Fruit fly (Drosophila melanogaster) whole organism, embryonic: Measurements from ENCODE around the gene Arp3.

Source experiments
- Abd-B ChIP-seq: fragments of 200-800 bp; sonication (Bioruptor generic); optimal IDR thresholded peaks from 2 replicates; lab custom pipeline; 2018; ENCODE audit warnings: missing biosample characterization, mild to moderate bottlenecking, missing genetic modification characterization, moderate library complexity
- CG10209 ChIP-seq: fragments of 200-800 bp; sonication (Bioruptor generic); optimal IDR thresholded peaks from 3 replicates; lab custom pipeline; 2017; ENCODE audit warnings: missing biosample characterization, mild to moderate bottlenecking, missing genetic modification characterization, missing genetic modification reagents
- CG10321 ChIP-seq: fragments of 200-800 bp; sonication (Bioruptor generic); IDR thresholded peaks from 2 replicates; pipeline ENCODE4 v1.3.6; 2022; ENCODE audit warnings: missing biosample characterization, missing genetic modification characterization
- CG11398 ChIP-seq: fragments of 200-800 bp; sonication (Bioruptor generic); optimal IDR thresholded peaks from 2 replicates; lab custom pipeline; 2016; ENCODE audit warnings: missing biosample characterization, missing genetic modification characterization
- CG11560 ChIP-seq: fragments of 200-800 bp; sonication (Bioruptor generic); IDR thresholded peaks from 3 replicates; pipeline ENCODE4 v1.3.6; 2022; ENCODE audit warnings: missing biosample characterization, missing genetic modification characterization
- CG12155 ChIP-seq: fragments of 200-800 bp; sonication (Bioruptor generic); optimal IDR thresholded peaks from 3 replicates; lab custom pipeline; 2016; ENCODE audit warnings: missing biosample characterization, missing genetic modification characterization
- CG12659 ChIP-seq: fragments of 200-800 bp; sonication (Bioruptor generic); optimal IDR thresholded peaks from 3 replicates; lab custom pipeline; 2017; ENCODE audit warnings: mild to moderate bottlenecking, missing biosample characterization, missing genetic modification reagents, missing genetic modification characterization
- CG13287 ChIP-seq: fragments of 200-800 bp; sonication (Bioruptor generic); IDR thresholded peaks from 2 replicates; pipeline ENCODE4 v1.3.6; 2022; ENCODE audit warnings: missing biosample characterization, missing genetic modification characterization; ENCODE audit not compliant: partially characterized antibody
- CG15011 ChIP-seq: fragments of 200-800 bp; sonication (Bioruptor generic); optimal IDR thresholded peaks from 3 replicates; lab custom pipeline; 2018; ENCODE audit warnings: missing biosample characterization, mild to moderate bottlenecking, missing genetic modification characterization
- CG17359 ChIP-seq: fragments of 200-800 bp; sonication (Bioruptor generic); optimal IDR thresholded peaks from 3 replicates; lab custom pipeline; 2018; ENCODE audit warnings: missing biosample characterization, mild to moderate bottlenecking, missing genetic modification characterization, moderate library complexity
- CG17385 ChIP-seq: fragments of 200-800 bp; sonication (Bioruptor generic); optimal IDR thresholded peaks from 3 replicates; lab custom pipeline; 2018; ENCODE audit warnings: missing biosample characterization, mild to moderate bottlenecking, missing genetic modification characterization
- CG18011 ChIP-seq: fragments of 200-800 bp; sonication (Bioruptor generic); optimal IDR thresholded peaks from 2 replicates; lab custom pipeline; 2017; ENCODE audit warnings: missing biosample characterization, missing genetic modification characterization, mild to moderate bottlenecking, moderate library complexity, missing genotype
- CG2199 ChIP-seq: fragments of 200-800 bp; sonication (Bioruptor generic); IDR thresholded peaks from 3 replicates; pipeline ENCODE4 v1.3.6; 2022; ENCODE audit warnings: missing biosample characterization, missing genetic modification characterization
- CG31365 ChIP-seq: fragments of 200-800 bp; sonication (Bioruptor generic); optimal IDR thresholded peaks from 2 replicates; lab custom pipeline; 2018; ENCODE audit warnings: missing biosample characterization, mild to moderate bottlenecking, missing genetic modification characterization
- CG34224 ChIP-seq: fragments of 200-800 bp; sonication (Bioruptor generic); IDR thresholded peaks from 3 replicates; pipeline ENCODE4 v1.3.6; 2022; ENCODE audit warnings: missing biosample characterization, missing genetic modification characterization; ENCODE audit not compliant: partially characterized antibody
- CG3995 ChIP-seq: fragments of 200-800 bp; sonication (Bioruptor generic); optimal IDR thresholded peaks from 3 replicates; lab custom pipeline; 2016; ENCODE audit warnings: missing biosample characterization, missing genetic modification characterization
- CG6175 ChIP-seq: fragments of 200-800 bp; sonication (Bioruptor generic); IDR thresholded peaks from 3 replicates; pipeline ENCODE4 v1.3.6; 2022; ENCODE audit warnings: missing biosample characterization, missing genetic modification characterization
- CG6689 ChIP-seq: fragments of 200-800 bp; sonication (Bioruptor generic); IDR thresholded peaks from 2 replicates; pipeline ENCODE4 v1.3.6; 2022; ENCODE audit warnings: missing biosample characterization, missing genetic modification characterization
- CG8944 ChIP-seq: fragments of 200-800 bp; sonication (Bioruptor generic); optimal IDR thresholded peaks from 3 replicates; lab custom pipeline; 2016; ENCODE audit warnings: missing biosample characterization, missing genetic modification characterization
- CoRest ChIP-seq: fragments of 200-800 bp; sonication (Bioruptor generic); optimal IDR thresholded peaks from 3 replicates; lab custom pipeline; 2018; ENCODE audit warnings: missing biosample characterization, mild to moderate bottlenecking, missing genetic modification characterization, moderate library complexity
- D19A ChIP-seq: fragments of 200-800 bp; optimal IDR thresholded peaks from 3 replicates; lab custom pipeline; 2019; ENCODE audit warnings: missing biosample characterization, mild to moderate bottlenecking, missing genetic modification characterization, moderate library complexity
- Deaf1 ChIP-seq: fragments of 200-800 bp; optimal IDR thresholded peaks from 3 replicates; lab custom pipeline; 2019; ENCODE audit warnings: missing biosample characterization, mild to moderate bottlenecking, missing genetic modification characterization, moderate library complexity
- Dp ChIP-seq: fragments of 200-800 bp; sonication (Bioruptor generic); optimal IDR thresholded peaks from 2 replicates; lab custom pipeline; 2018; ENCODE audit warnings: missing biosample characterization, mild to moderate bottlenecking, missing genetic modification characterization, moderate library complexity
- Ets65A ChIP-seq: fragments of 200-800 bp; sonication (Bioruptor generic); peaks from one replicate; lab custom pipeline; 2016; ENCODE audit warnings: missing biosample characterization, missing genetic modification characterization
- Ets97D ChIP-seq: fragments of 200-800 bp; sonication (Bioruptor generic); optimal IDR thresholded peaks from 3 replicates; lab custom pipeline; 2016; ENCODE audit warnings: missing biosample characterization, missing genetic modification characterization
- H15 ChIP-seq: fragments of 200-800 bp; sonication (Bioruptor generic); IDR thresholded peaks from 3 replicates; pipeline ENCODE4 v1.3.6; 2022; ENCODE audit warnings: missing biosample characterization, missing genetic modification characterization
- Kr ChIP-seq: fragments of 200-800 bp; sonication (Bioruptor generic); optimal IDR thresholded peaks from 2 replicates; lab custom pipeline; 2017; ENCODE audit warnings: missing biosample characterization, mild to moderate bottlenecking, missing genetic modification characterization
- MBD-R2 ChIP-seq: fragments of 200-800 bp; sonication (Bioruptor generic); IDR thresholded peaks from 2 replicates; pipeline ENCODE4 v1.3.6; 2022; ENCODE audit warnings: missing biosample characterization, missing genetic modification characterization
- Myb ChIP-seq: fragments of 200-800 bp; sonication (Bioruptor generic); optimal IDR thresholded peaks from 2 replicates; lab custom pipeline; 2016; ENCODE audit warnings: missing biosample characterization, missing genetic modification characterization
- Nf-YC ChIP-seq: fragments of 200-800 bp; optimal IDR thresholded peaks from 3 replicates; lab custom pipeline; 2019; ENCODE audit warnings: missing biosample characterization, mild to moderate bottlenecking, missing genetic modification characterization, moderate library complexity
- NfI ChIP-seq: fragments of 200-800 bp; sonication (Bioruptor generic); optimal IDR thresholded peaks from 3 replicates; lab custom pipeline; 2018; ENCODE audit warnings: missing biosample characterization, mild to moderate bottlenecking, missing genetic modification characterization, moderate library complexity
- Pdp1 ChIP-seq, 2 experiments: fragments of 200-800 bp; sonication (Bioruptor generic); optimal IDR thresholded peaks; 3 replicates each; lab custom pipeline; 2016; ENCODE audit warnings: missing biosample characterization in 2 of 2, missing genetic modification characterization in 2 of 2, mild to moderate bottlenecking in 1 of 2, moderate library complexity in 1 of 2
- TFAM ChIP-seq: fragments of 200-800 bp; sonication (Bioruptor generic); optimal IDR thresholded peaks from 2 replicates; lab custom pipeline; 2017; ENCODE audit warnings: missing biosample characterization, missing genetic modification characterization, inconsistent platforms
- chinmo ChIP-seq: fragments of 200-800 bp; sonication (Bioruptor generic); IDR thresholded peaks from 4 replicates; pipeline ENCODE4 v1.3.6; 2022; ENCODE audit warnings: missing biosample characterization, missing genetic modification characterization; ENCODE audit not compliant: partially characterized antibody
- crp ChIP-seq, 2 experiments: fragments of 200-800 bp; sonication (Bioruptor generic); optimal IDR thresholded peaks; 2 replicates in 1 of 2; 3 replicates in 1 of 2; lab custom pipeline; 2017; ENCODE audit warnings: missing biosample characterization in 2 of 2, missing genetic modification characterization in 2 of 2, mild to moderate bottlenecking in 1 of 2, moderate library complexity in 1 of 2
- fd96Cb ChIP-seq: fragments of 200-800 bp; sonication (Bioruptor generic); optimal IDR thresholded peaks from 2 replicates; lab custom pipeline; 2018; ENCODE audit warnings: missing biosample characterization, mild to moderate bottlenecking, missing genetic modification characterization, moderate library complexity
- gce ChIP-seq: fragments of 200-800 bp; sonication (Bioruptor generic); IDR thresholded peaks from 3 replicates; pipeline ENCODE4 v1.3.6; 2022; ENCODE audit warnings: missing biosample characterization, missing genetic modification characterization
- gfzf ChIP-seq: fragments of 200-800 bp; sonication (Bioruptor generic); optimal IDR thresholded peaks from 2 replicates; lab custom pipeline; 2016; ENCODE audit warnings: missing biosample characterization, mild to moderate bottlenecking, missing genetic modification characterization, moderate library complexity
- hb ChIP-seq: fragments of 200-800 bp; sonication (Bioruptor generic); IDR thresholded peaks from 3 replicates; pipeline ENCODE4 v1.3.6; 2022; ENCODE audit warnings: missing biosample characterization, missing genetic modification characterization; ENCODE audit not compliant: partially characterized antibody
- lbe ChIP-seq: fragments of 200-800 bp; sonication (Bioruptor generic); optimal IDR thresholded peaks from 2 replicates; lab custom pipeline; 2016; ENCODE audit warnings: missing biosample characterization, mild to moderate bottlenecking, missing genetic modification characterization
- nom ChIP-seq: fragments of 200-800 bp; sonication (Bioruptor generic); optimal IDR thresholded peaks from 2 replicates; lab custom pipeline; 2017; ENCODE audit warnings: missing biosample characterization, missing genetic modification characterization, mild to moderate bottlenecking, moderate library complexity, missing genetic modification reagents
- pzg ChIP-seq: fragments of 200-800 bp; sonication (Bioruptor generic); optimal IDR thresholded peaks from 3 replicates; lab custom pipeline; 2018; ENCODE audit warnings: missing biosample characterization, mild to moderate bottlenecking, missing genetic modification characterization, moderate library complexity
- sens ChIP-seq: fragments of 200-800 bp; sonication (Bioruptor generic); peaks from one replicate; lab custom pipeline; 2016; ENCODE audit warnings: missing biosample characterization, missing genetic modification characterization
- vvl ChIP-seq: fragments of 200-800 bp; sonication (Bioruptor generic); IDR thresholded peaks from 2 replicates; pipeline ENCODE4 v1.3.6; 2022; ENCODE audit warnings: missing biosample characterization, missing genetic modification characterization

The Arp3 gene

DNA sequence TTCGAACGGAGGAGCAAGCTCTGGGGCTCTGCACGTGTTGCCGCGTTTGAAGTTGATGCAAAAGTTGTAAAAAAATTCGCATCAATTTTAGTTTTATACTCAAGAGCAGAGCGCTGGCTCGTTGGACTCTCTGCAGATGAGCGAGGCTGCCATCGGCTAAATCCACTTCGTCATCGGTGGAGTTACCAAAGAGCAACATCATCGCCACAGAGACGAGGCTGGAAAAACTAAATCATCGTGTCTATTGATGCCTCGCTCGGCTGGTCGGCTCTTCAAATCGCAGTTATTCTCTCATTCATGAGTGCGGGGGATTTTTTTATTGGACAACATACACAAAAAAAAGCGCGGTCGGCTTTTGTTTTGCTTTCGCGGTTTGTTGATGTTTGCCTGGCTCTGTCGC is 49.7 kb upstream of the Arp3 start, which contains the start of gene CG13675:
Gene CG13675 (minus strand): TSS at position 83 of the 400 bp plus-strand sequence.
- TF ChIP-seq Deaf1 (tag; lab: Kevin White, UChicago) (peak; percentile 67), Ets97D (GFP tag; lab: Kevin White, UChicago) (no peak), CG17359 (no peak), fd96Cb (tag; lab: Kevin White, UChicago) (no peak), CG8944 (GFP tag; lab: Kevin White, UChicago) (no peak), sens (GFP tag; lab: Kevin White, UChicago) (peak; percentile 21), CG15011 (GFP tag; lab: Kevin White, UChicago) (no peak), chinmo (GFP tag; lab: Robert Waterston, UW) (0 out of 4 replicates have a peak, but pooled peaks have one; percentile 50), nom (GFP tag; lab: Kevin White, UChicago) (no peak)

DNA sequence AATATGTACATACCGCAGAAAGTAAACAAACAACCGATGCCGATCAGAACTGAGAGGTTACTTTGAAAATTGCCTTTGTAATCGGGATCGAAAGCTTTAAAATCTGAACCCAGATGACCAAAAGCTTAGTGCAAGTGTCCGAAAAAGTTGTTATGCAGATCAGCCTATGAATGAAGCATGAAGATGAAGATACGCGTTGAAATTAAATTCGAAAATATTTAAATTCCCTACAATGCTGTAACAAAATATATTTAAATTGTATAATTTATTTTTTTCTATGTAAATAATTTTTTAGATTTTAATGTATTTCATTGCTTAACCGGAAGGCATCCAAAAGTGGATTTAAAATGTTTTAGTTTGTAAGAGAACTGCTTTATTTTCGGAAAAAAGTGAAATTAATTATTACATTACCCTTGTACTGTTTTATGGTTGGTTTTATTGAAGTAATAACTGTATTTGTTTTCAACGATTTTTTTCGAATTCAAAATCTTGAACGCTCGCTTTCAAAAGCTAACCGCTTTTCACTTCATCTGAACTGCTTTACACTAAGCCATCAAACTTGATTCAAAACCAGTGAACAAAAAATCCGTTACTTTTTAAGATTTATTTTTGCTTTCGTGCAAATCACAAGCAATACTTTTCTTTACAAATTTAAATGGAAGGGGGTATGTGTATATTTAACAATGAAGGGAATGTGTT is 44.2 kb upstream of the Arp3 start, which contains the start of gene CG43886:
Gene CG43886 (minus strand): TSS at position 51 of the 699 bp plus-strand sequence.
- TF ChIP-seq Myb (GFP tag; lab: Kevin White, UChicago) (peak; percentile 99), CG6175 (GFP tag; lab: Robert Waterston, UW) (no peak), Abd-B (GFP tag; lab: Kevin White, UChicago) (peak; percentile 60), CG12155 (GFP tag; lab: Kevin White, UChicago) (no peak), CG3995 (peak; percentile 6), CG11398 (GFP tag; lab: Kevin White, UChicago) (no peak), CG18011 (peak; percentile 96), Kr (no peak), CoRest (tag; lab: Kevin White, UChicago) (peak; percentile 21), crp (GFP tag; optimal IDR thresholded peaks at IDR 0.05; lab: Kevin White, UChicago) (peak in 1 of 2 experiments; percentile 8), pzg (GFP tag; lab: Kevin White, UChicago) (peak; percentile 21), NfI (GFP tag; lab: Kevin White, UChicago) (no peak), CG10209 (no peak), vvl (GFP tag; lab: Robert Waterston, UW) (peak; percentile 49; the same call in 1 of the 2 replicates), TFAM (GFP tag; lab: Kevin White, UChicago) (no peak), CG12659 (no peak), Ets65A (GFP tag; lab: Kevin White, UChicago) (peak; percentile 72), Dp (GFP tag; lab: Kevin White, UChicago) (peak; percentile 41), CG6689 (GFP tag; lab: Robert Waterston, UW) (no peak), CG31365 (tag; lab: Kevin White, UChicago) (peak; percentile 88), CG11560 (tag; lab: Robert Waterston, UW) (no peak), gce (GFP tag; lab: Robert Waterston, UW) (no peak), gfzf (GFP tag; lab: Kevin White, UChicago) (no peak), CG2199 (GFP tag; lab: Robert Waterston, UW) (no peak)

DNA sequence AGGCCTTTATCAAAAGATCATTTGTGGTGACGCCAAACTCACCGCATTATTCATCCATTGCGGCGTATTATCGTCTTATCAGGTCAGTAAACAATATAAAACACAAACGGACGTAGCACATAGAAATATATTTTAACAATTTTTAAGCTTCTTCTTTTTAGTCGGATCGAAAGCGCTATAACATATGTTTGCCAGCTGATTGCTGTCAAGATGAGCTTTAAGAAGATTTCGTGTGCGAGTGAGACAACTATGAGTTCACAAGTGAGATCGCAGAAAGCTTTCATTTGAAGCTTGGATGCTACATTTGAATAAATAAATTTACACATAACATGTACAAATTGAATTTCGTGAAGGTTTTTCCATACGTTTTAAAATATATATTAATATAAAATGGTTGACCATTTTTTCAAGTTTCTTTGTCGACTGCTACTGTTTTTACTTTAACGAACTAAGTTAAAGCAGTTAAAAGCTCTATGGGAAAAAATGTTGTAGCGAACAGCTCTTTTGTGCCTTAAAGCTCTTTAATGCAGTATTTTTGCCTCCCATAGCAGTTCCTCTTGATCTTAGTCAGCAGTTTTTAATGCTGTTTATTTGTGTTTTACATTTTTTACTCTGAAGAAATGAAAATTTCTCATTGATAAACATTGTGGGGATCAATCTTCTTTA is 43.1 kb upstream of the Arp3 start, which contains the start of gene CG42445:
Gene CG42445 (minus strand): TSS at position 186 of the 666 bp plus-strand sequence.
- peak; percentile 96 for TF ChIP-seq CG18011
- TF ChIP-seq CG13287, result 0 out of 2 replicates have a peak, but pooled peaks have one; percentile 14
- peak; percentile 29 for TF ChIP-seq D19A (tag; lab: Kevin White, UChicago)
- TF ChIP-seq CG34224, result 0 out of 3 replicates have a peak, but pooled peaks have one; percentile 18
- TF ChIP-seq CG10321 (GFP tag; lab: Robert Waterston, UW), result peak; percentile 81
- TF ChIP-seq CG17385 (GFP tag; lab: Kevin White, UChicago), result peak; percentile 61
- TF ChIP-seq Nf-YC (tag; lab: Kevin White, UChicago), result peak; percentile 20
- TF ChIP-seq hb (GFP tag; lab: Robert Waterston, UW), result no peak
- no peak for TF ChIP-seq H15 (GFP tag; lab: Robert Waterston, UW)
- TF ChIP-seq MBD-R2 (GFP tag; lab: Robert Waterston, UW), result peak; percentile 35; the same call in 1 of the 2 replicates
- peak; percentile 69 for TF ChIP-seq Myb (GFP tag; lab: Kevin White, UChicago)
- TF ChIP-seq crp (GFP tag; optimal IDR thresholded peaks at IDR 0.05; lab: Kevin White, UChicago), result peak in 1 of 2 experiments; percentile 84
- TF ChIP-seq pzg (GFP tag; lab: Kevin White, UChicago), result peak; percentile 10
- no peak for TF ChIP-seq CG11398 (GFP tag; lab: Kevin White, UChicago)
- TF ChIP-seq Pdp1 (GFP tag; optimal IDR thresholded peaks at IDR 0.05; lab: Kevin White, UChicago), result no peak
- TF ChIP-seq lbe (GFP tag; lab: Kevin White, UChicago), result peak; percentile 53
- TF ChIP-seq CG31365 (tag; lab: Kevin White, UChicago), result peak; percentile 54
